Worm (Caenorhabditis elegans) whole organism, young adult: ENCODE measurements around the gene mars-1.
A peak's percentile ranks its signal among the peaks of the same experiment; 100 is the strongest.

Experiments used
- bed-1 ChIP-seq: fragments of 200-800 bp; sonication (Bioruptor generic); IDR thresholded peaks from 2 replicates; pipeline ENCODE4 v1.3.6; 2022; ENCODE audit warnings: missing genetic modification reagents, missing genetic modification characterization, missing compliant biosample characterization
- madf-10 ChIP-seq: sonication (generic microtip); optimal IDR thresholded peaks from 2 replicates; lab custom pipeline; 2016; ENCODE audit warnings: mild to moderate bottlenecking, missing genetic modification characterization, missing compliant biosample characterization
- madf-8 ChIP-seq: fragments of 200-800 bp; sonication (Bioruptor generic); conservative IDR thresholded peaks from 2 replicates; pipeline ENCODE4 v1.3.6; 2022; ENCODE audit warnings: missing genetic modification reagents, missing genetic modification characterization, missing compliant biosample characterization
- pha-4 ChIP-seq: fragments of 150-350 bp; sonication (generic microtip); optimal IDR thresholded peaks from 2 replicates; lab custom pipeline; 2014; ENCODE audit warnings: missing biosample characterization, missing genetic modification reagents, missing genetic modification characterization

DNA sequence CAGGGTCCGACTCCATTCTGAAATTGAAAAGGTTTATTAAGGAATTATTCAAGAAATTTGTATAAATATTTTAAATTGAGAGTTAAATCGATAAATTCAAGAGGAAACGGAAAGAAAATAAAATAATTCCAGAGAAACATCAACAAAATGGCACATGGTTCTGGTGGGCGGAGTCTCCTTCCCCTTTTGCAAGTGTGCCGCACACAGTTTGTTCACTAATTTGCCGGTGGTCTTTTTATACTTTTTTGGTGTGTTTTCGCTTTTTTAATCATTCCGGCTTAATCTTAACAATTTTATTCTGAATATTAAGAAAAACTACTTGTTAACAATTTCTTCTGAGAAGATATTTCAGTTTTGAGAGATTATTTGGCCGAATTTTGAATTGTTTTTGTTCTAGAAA, 30.4 kb downstream of the mars-1 start, which contains the start of the genes ragc-1 and Y24F12A.1:
- peak; percentile 22 for TF ChIP-seq pha-4 (tag; lab: Kevin White, UChicago)
- no peak for TF ChIP-seq bed-1 (GFP tag; lab: Robert Waterston, UW)
- no peak for TF ChIP-seq madf-10 (tag; lab: Kevin White, UChicago)
- TF ChIP-seq madf-8 (GFP tag; lab: Robert Waterston, UW), result no peak
